Fruit fly (Drosophila melanogaster): Measurements from ENCODE around the gene HP1e.

The HP1e gene

dm6 chr3R:9347702-9348378, 26.3 kb downstream of the HP1e start (continued):
- TF ChIP-seq vri (GFP tag; optimal IDR thresholded peaks at IDR 0.05), result peak; percentile 44
- peak; percentile 89 for TF ChIP-seq esn (GFP tag; optimal IDR thresholded peaks at IDR 0.05)
- peak; percentile 91 for TF ChIP-seq OdsH (GFP tag; optimal IDR thresholded peaks at IDR 0.05)
- TF ChIP-seq Sox15 (GFP tag; optimal IDR thresholded peaks at IDR 0.05), result peak; percentile 77
- TF ChIP-seq salr (GFP tag; optimal IDR thresholded peaks at IDR 0.05), result peak; percentile 85
- TF ChIP-seq Ets96B (tag; optimal IDR thresholded peaks at IDR 0.05), result peak; percentile 94
- TF ChIP-seq fd85E (GFP tag; optimal IDR thresholded peaks at IDR 0.05), result peak; percentile 75
- TF ChIP-seq CG11902 (GFP tag; optimal IDR thresholded peaks at IDR 0.05), result peak; percentile 74
- peak; percentile 90 for TF ChIP-seq CG15336 (GFP tag; IDR thresholded peaks at IDR 0.05)
- peak; percentile 89 for TF ChIP-seq fd59A (GFP tag; optimal IDR thresholded peaks at IDR 0.05)
- TF ChIP-seq topi (GFP tag; optimal IDR thresholded peaks at IDR 0.05), result peak; percentile 85
- TF ChIP-seq CG3032 (tag; optimal IDR thresholded peaks at IDR 0.05), result peak; percentile 89
- peak; percentile 90 for TF ChIP-seq CG34406 (GFP tag; optimal IDR thresholded peaks at IDR 0.05)
- peak; percentile 92 for TF ChIP-seq acj6 (GFP tag; optimal IDR thresholded peaks at IDR 0.05)
- peak; percentile 74 for TF ChIP-seq CG4318 (GFP tag; optimal IDR thresholded peaks at IDR 0.05)
- TF ChIP-seq Hr4 (GFP tag; optimal IDR thresholded peaks at IDR 0.05), result peak; percentile 92
- TF ChIP-seq CG31627 (GFP tag; optimal IDR thresholded peaks at IDR 0.05), result peak; percentile 77
- peak; percentile 88 for TF ChIP-seq CG8632 (GFP tag; optimal IDR thresholded peaks at IDR 0.05)
- TF ChIP-seq svp (GFP tag), result peak; percentile 93
- TF ChIP-seq achi (GFP tag; optimal IDR thresholded peaks at IDR 0.05), result peak; percentile 92
- peak; percentile 93 for TF ChIP-seq CG32006 (GFP tag; optimal IDR thresholded peaks at IDR 0.05)
- TF ChIP-seq Eip93F (GFP tag; optimal IDR thresholded peaks at IDR 0.05), result no peak
- peak; percentile 89 for TF ChIP-seq CG6808 (GFP tag; optimal IDR thresholded peaks at IDR 0.05)
- peak; percentile 74 for TF ChIP-seq cyc (GFP tag; optimal IDR thresholded peaks at IDR 0.05)
- peak; percentile 68 for TF ChIP-seq Ets21C (GFP tag; optimal IDR thresholded peaks at IDR 0.05)
- TF ChIP-seq CG10669 (GFP tag; optimal IDR thresholded peaks at IDR 0.05), result peak; percentile 91
- peak; percentile 84 for TF ChIP-seq CG6276 (GFP tag; optimal IDR thresholded peaks at IDR 0.05)

dm6 chr3R:9348379-9348721, 26.8 kb downstream of the HP1e start:
- no peak for TF ChIP-seq net (GFP tag; optimal IDR thresholded peaks at IDR 0.05)
- TF ChIP-seq Blimp-1 (GFP tag; optimal IDR thresholded peaks at IDR 0.05), result peak; percentile 88
- no peak for TF ChIP-seq CG7368 (GFP tag; optimal IDR thresholded peaks at IDR 0.05)
- TF ChIP-seq CG8119 (GFP tag; IDR thresholded peaks at IDR 0.05), result 0 out of 3 replicates have a peak, but pooled peaks have one; percentile 11
- peak; percentile 47 for TF ChIP-seq svp (GFP tag)
- TF ChIP-seq Ets96B (tag; optimal IDR thresholded peaks at IDR 0.05), result no peak
- no peak for TF ChIP-seq Sox14 (GFP tag; optimal IDR thresholded peaks at IDR 0.05)
- TF ChIP-seq ss (GFP tag; optimal IDR thresholded peaks at IDR 0.05), result peak in 1 of 2 experiments; percentile 24
- peak; percentile 54 for TF ChIP-seq Eip93F (GFP tag; optimal IDR thresholded peaks at IDR 0.05)
- TF ChIP-seq Gug (GFP tag; IDR thresholded peaks at IDR 0.05), result no peak
- TF ChIP-seq Eip75B (GFP tag; optimal IDR thresholded peaks at IDR 0.05), result no peak
- TF ChIP-seq dsx (GFP tag; optimal IDR thresholded peaks at IDR 0.05; ENCODE audit: poor library complexity, severe bottlenecking), result peak; percentile 11

dm6 chr3R:9349267-9349820, 27.8 kb downstream of the HP1e start:
- TF ChIP-seq Hr39 (GFP tag; optimal IDR thresholded peaks at IDR 0.05) (peak; percentile 33), CG16779 (tag; optimal IDR thresholded peaks at IDR 0.05) (no peak), pdm3 (GFP tag; optimal IDR thresholded peaks at IDR 0.05) (no peak), CG32006 (GFP tag; optimal IDR thresholded peaks at IDR 0.05) (no peak), CG11294 (GFP tag; IDR thresholded peaks at IDR 0.05) (no peak), Eip75B (GFP tag; optimal IDR thresholded peaks at IDR 0.05) (peak; percentile 8), CG1621 (tag; optimal IDR thresholded peaks at IDR 0.05) (no peak), CG10669 (GFP tag; optimal IDR thresholded peaks at IDR 0.05) (peak; percentile 14), Smox (GFP tag; optimal IDR thresholded peaks at IDR 0.05) (no peak), lz (GFP tag; optimal IDR thresholded peaks at IDR 0.05) (peak; percentile 22), esn (GFP tag; optimal IDR thresholded peaks at IDR 0.05) (peak; percentile 30), CG6854 (GFP tag; optimal IDR thresholded peaks at IDR 0.05) (no peak), CG31627 (GFP tag; optimal IDR thresholded peaks at IDR 0.05) (peak; percentile 33), CG3919 (GFP tag; optimal IDR thresholded peaks at IDR 0.05) (peak; percentile 14), CG9139 (GFP tag; optimal IDR thresholded peaks at IDR 0.05) (no peak), CG3032 (tag; optimal IDR thresholded peaks at IDR 0.05) (no peak), CG11902 (GFP tag; optimal IDR thresholded peaks at IDR 0.05) (no peak), vri (GFP tag; optimal IDR thresholded peaks at IDR 0.05) (peak; percentile 27), Sox102F (GFP tag; optimal IDR thresholded peaks at IDR 0.05) (no peak), Blimp-1 (GFP tag; optimal IDR thresholded peaks at IDR 0.05) (no peak)
